Fruit fly (Drosophila melanogaster): ENCODE data around the gene sba.

The sba gene

dm6 chr3R:23920874-23921539 is 1.8 kb downstream of the sba start (continued):
- TF ChIP-seq jing (GFP tag; optimal IDR thresholded peaks at IDR 0.05) (no peak), CG17829 (tag; optimal IDR thresholded peaks at IDR 0.05) (no peak), Bdp1 (GFP tag; optimal IDR thresholded peaks at IDR 0.05) (no peak), CG1647 (GFP tag; optimal IDR thresholded peaks at IDR 0.05) (no peak), Ets97D (GFP tag; optimal IDR thresholded peaks at IDR 0.05) (no peak), CG14050 (GFP tag; IDR thresholded peaks at IDR 0.05) (peak; percentile 40; the same call in 1 of the 3 replicates), exex (tag; optimal IDR thresholded peaks at IDR 0.05) (no peak), wek (GFP tag; optimal IDR thresholded peaks at IDR 0.05) (no peak), cad (GFP tag; optimal IDR thresholded peaks at IDR 0.05) (no peak), CG12236 (GFP tag; optimal IDR thresholded peaks at IDR 0.05) (no peak), ash1 (GFP tag; optimal IDR thresholded peaks at IDR 0.05) (peak; percentile 34), pum (GFP tag; optimal IDR thresholded peaks at IDR 0.05) (peak; percentile 24), Antp (GFP tag; optimal IDR thresholded peaks at IDR 0.05) (peak; percentile 40), CG18619 (GFP tag; optimal IDR thresholded peaks at IDR 0.05) (peak; percentile 14), HLH54F (GFP tag; optimal IDR thresholded peaks at IDR 0.05) (peak; percentile 45), pb (GFP tag; optimal IDR thresholded peaks at IDR 0.05) (peak; percentile 77), seq (GFP tag; IDR thresholded peaks at IDR 0.05) (peak; percentile 69), CG4360 (GFP tag; IDR thresholded peaks at IDR 0.05) (no peak), lab (GFP tag; optimal IDR thresholded peaks at IDR 0.05) (peak; percentile 83), esg (GFP tag; conservative IDR thresholded peaks at IDR 0.05) (peak; percentile 30), wor (GFP tag; IDR thresholded peaks at IDR 0.05) (no peak), CG10431 (GFP tag; optimal IDR thresholded peaks at IDR 0.05) (no peak), Chrac-16 (GFP tag; optimal IDR thresholded peaks at IDR 0.05) (peak; percentile 9), CG8290 (GFP tag; optimal IDR thresholded peaks at IDR 0.05) (no peak), CG8290 (tag; optimal IDR thresholded peaks at IDR 0.05) (peak in 1 of 2 experiments; percentile 95), slou (GFP tag; optimal IDR thresholded peaks at IDR 0.05) (no peak), CG1024 (GFP tag; IDR thresholded peaks at IDR 0.05) (no peak), CG13624 (GFP tag; optimal IDR thresholded peaks at IDR 0.05) (peak; percentile 88), NFAT (GFP tag; IDR thresholded peaks at IDR 0.05) (peak; percentile 79), eve (GFP tag; optimal IDR thresholded peaks at IDR 0.05) (no peak), Dip2 (GFP tag; IDR thresholded peaks at IDR 0.05) (no peak), MESR4 (GFP tag; optimal IDR thresholded peaks at IDR 0.05) (no peak), vfl (GFP tag; optimal IDR thresholded peaks at IDR 0.05) (no peak), Vsx1 (GFP tag; optimal IDR thresholded peaks at IDR 0.05) (peak; percentile 76), CG6272 (GFP tag; IDR thresholded peaks at IDR 0.05) (peak; percentile 56), dan (GFP tag; IDR thresholded peaks at IDR 0.05) (no peak), CG10366 (GFP tag; IDR thresholded peaks at IDR 0.05) (peak; percentile 54), CG12942 (GFP tag; optimal IDR thresholded peaks at IDR 0.05) (no peak), Max (GFP tag; optimal IDR thresholded peaks at IDR 0.05) (no peak), Ravus (GFP tag; IDR thresholded peaks at IDR 0.05) (no peak), CG11695 (GFP tag; IDR thresholded peaks at IDR 0.05) (peak; percentile 65), Scr (GFP tag; IDR thresholded peaks at IDR 0.05; ENCODE audit: partially characterized antibody) (no peak), Gsc (GFP tag; IDR thresholded peaks at IDR 0.05) (no peak), CG7786 (GFP tag; optimal IDR thresholded peaks at IDR 0.05) (peak; percentile 50), CG9932 (GFP tag; IDR thresholded peaks at IDR 0.05) (peak; percentile 89), fd96Cb (tag; optimal IDR thresholded peaks at IDR 0.05) (no peak), h (optimal IDR thresholded peaks at IDR 0.05) (no peak), crp (GFP tag; optimal IDR thresholded peaks at IDR 0.05) (no peak), dm (GFP tag; optimal IDR thresholded peaks at IDR 0.05) (no peak), lola (GFP tag; optimal IDR thresholded peaks at IDR 0.05) (no peak), Drgx (GFP tag; IDR thresholded peaks at IDR 0.05) (peak; percentile 50; the same call in 1 of the 2 replicates), NC2α (GFP tag; optimal IDR thresholded peaks at IDR 0.05) (no peak)

Data from whole organism, embryonic.